Worm (Caenorhabditis elegans) whole organism, L1 larva: Measurements from ENCODE around the gene cogc-6.

Experiments used
- aly-2 ChIP-seq: fragments of 150-350 bp; optimal IDR thresholded peaks from 2 replicates; lab custom pipeline; 2014; ENCODE audit warnings: missing biosample characterization, missing genetic modification characterization
- ceh-63 ChIP-seq: fragments of 200-800 bp; sonication (Bioruptor generic); optimal IDR thresholded peaks from 2 replicates; lab custom pipeline; 2018; ENCODE audit warnings: mild to moderate bottlenecking, missing genetic modification characterization, missing compliant biosample characterization
- lir-3 ChIP-seq: sonication (generic microtip); optimal IDR thresholded peaks from 2 replicates; lab custom pipeline; 2016; ENCODE audit warnings: mild to moderate bottlenecking, missing genetic modification characterization, moderate library complexity, missing compliant biosample characterization; ENCODE audit not compliant: poor library complexity
- nhr-237 ChIP-seq: fragments of 150-350 bp; optimal IDR thresholded peaks from 2 replicates; lab custom pipeline; 2014; ENCODE audit warnings: missing biosample characterization, missing genetic modification characterization
- pax-3 ChIP-seq: fragments of 200-800 bp; sonication (Bioruptor generic); optimal IDR thresholded peaks from 2 replicates; lab custom pipeline; 2018; ENCODE audit warnings: mild to moderate bottlenecking, missing genetic modification characterization, moderate library complexity, missing compliant biosample characterization
- pqm-1 ChIP-seq: sonication (generic microtip); optimal IDR thresholded peaks from 3 replicates; lab custom pipeline; 2017; ENCODE audit warnings: missing biosample characterization, missing genetic modification characterization
- skn-1 ChIP-seq: fragments of 150-350 bp; optimal IDR thresholded peaks from 2 replicates; lab custom pipeline; 2014; ENCODE audit warnings: missing biosample characterization, missing genetic modification characterization
- unc-30 ChIP-seq: sonication (generic microtip); optimal IDR thresholded peaks from 2 replicates; lab custom pipeline; 2017; ENCODE audit warnings: missing biosample characterization, missing genetic modification characterization
- ztf-4 ChIP-seq: fragments of 150-350 bp; optimal IDR thresholded peaks from 2 replicates; lab custom pipeline; 2014; ENCODE audit warnings: missing biosample characterization, missing genetic modification characterization

DNA sequence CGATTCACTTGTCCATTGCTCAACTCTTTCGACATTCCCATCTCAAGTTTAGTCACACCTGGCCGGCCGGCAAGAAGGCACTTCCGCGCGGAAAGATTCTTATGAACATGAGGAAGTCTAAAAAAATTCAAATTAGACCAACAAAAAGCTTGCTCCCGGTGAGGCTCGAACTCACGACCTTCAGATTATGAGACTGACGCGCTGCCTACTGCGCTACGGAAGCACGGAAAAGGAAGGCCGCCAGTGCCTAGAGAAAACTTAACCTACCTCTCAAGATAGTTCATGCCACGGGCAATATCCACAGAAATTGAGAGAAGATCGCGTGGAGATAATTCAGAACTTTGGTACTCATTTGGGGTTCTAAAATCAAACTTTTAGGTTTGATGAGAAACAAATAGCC is 8.9 kb upstream of the cogc-6 start:
- TF ChIP-seq unc-30 (tag; lab: Kevin White, UChicago), result no peak
- no peak for TF ChIP-seq aly-2 (tag; lab: Kevin White, UChicago)
- no peak for TF ChIP-seq ceh-63 (GFP tag; lab: Kevin White, UChicago)
- no peak for TF ChIP-seq pqm-1 (tag; lab: Kevin White, UChicago)
- no peak for TF ChIP-seq nhr-237 (tag; lab: Kevin White, UChicago)
- TF ChIP-seq skn-1 (tag; lab: Kevin White, UChicago), result no peak
- TF ChIP-seq pax-3 (tag; lab: Kevin White, UChicago), result no peak
- no peak for TF ChIP-seq ztf-4 (tag; lab: Kevin White, UChicago)
- TF ChIP-seq lir-3 (tag; lab: Kevin White, UChicago), result no peak
